Fruit fly (Drosophila melanogaster) whole organism, embryonic: ENCODE measurements around the gene CG10019.

Experiments
- CG12769 ChIP-seq: fragments of 200-800 bp; sonication (Bioruptor generic); optimal IDR thresholded peaks from 2 replicates; lab custom pipeline; 2019; ENCODE audit warnings: missing biosample characterization, mild to moderate bottlenecking, missing genetic modification characterization, moderate library complexity
- Tbp ChIP-seq: fragments of >200 bp; optimal IDR thresholded peaks from 2 replicates; lab custom pipeline; 2018; ENCODE audit warnings: missing biosample characterization, missing genetic modification characterization
- unc-4 ChIP-seq: fragments of 200-800 bp; sonication (Bioruptor generic); IDR thresholded peaks from 2 replicates; pipeline ENCODE4 v1.3.6; 2022; ENCODE audit warnings: missing biosample characterization, missing genetic modification characterization; ENCODE audit not compliant: partially characterized antibody

- TF ChIP-seq unc-4 (GFP tag; lab: Robert Waterston, UW) (no peak), CG12769 (tag; lab: Kevin White, UChicago) (no peak), Tbp (GFP tag; lab: Kevin White, UChicago) (no peak)
These were observed 18.4 kb downstream of the CG10019 start for dm6 chr2L:3748691-3749090.
